Fruit fly (Drosophila melanogaster) whole organism, prepupa: ENCODE measurements around the gene Blos2.

Experiments
- CG1621 ChIP-seq: fragments of 200-800 bp; sonication (Bioruptor generic); optimal IDR thresholded peaks from 3 replicates; lab custom pipeline; 2018; ENCODE audit warnings: missing biosample characterization, mild to moderate bottlenecking, missing genetic modification characterization
- CG6276 ChIP-seq: fragments of 200-800 bp; sonication (Bioruptor generic); optimal IDR thresholded peaks from 2 replicates; lab custom pipeline; 2017; ENCODE audit warnings: missing biosample characterization, mild to moderate bottlenecking, missing genetic modification characterization
- CG6792 ChIP-seq: fragments of 200-800 bp; sonication (Bioruptor generic); optimal IDR thresholded peaks from 3 replicates; lab custom pipeline; 2016; ENCODE audit warnings: missing biosample characterization, missing genetic modification characterization
- CG9139 ChIP-seq: fragments of 200-800 bp; sonication (Bioruptor generic); optimal IDR thresholded peaks from 3 replicates; lab custom pipeline; 2017; ENCODE audit warnings: missing biosample characterization, mild to moderate bottlenecking, missing genetic modification characterization
- Eip93F ChIP-seq: fragments of 200-800 bp; sonication (Bioruptor generic); optimal IDR thresholded peaks from 2 replicates; lab custom pipeline; 2016; ENCODE audit warnings: missing biosample characterization, mild to moderate bottlenecking, missing genetic modification characterization
- Gug ChIP-seq: fragments of 200-800 bp; sonication (Bioruptor generic); IDR thresholded peaks from 2 replicates; pipeline ENCODE4 v1.3.6; 2022; ENCODE audit warnings: missing biosample characterization, missing genetic modification characterization
- OdsH ChIP-seq: fragments of 200-800 bp; sonication (Bioruptor generic); optimal IDR thresholded peaks from 3 replicates; lab custom pipeline; 2016; ENCODE audit warnings: missing biosample characterization, missing genetic modification characterization
- Sox14 ChIP-seq: fragments of 200-800 bp; sonication (Bioruptor generic); optimal IDR thresholded peaks from 3 replicates; lab custom pipeline; 2016; ENCODE audit warnings: missing biosample characterization, missing genetic modification characterization
- dac ChIP-seq: fragments of 200-800 bp; sonication (Bioruptor generic); optimal IDR thresholded peaks from 2 replicates; lab custom pipeline; 2017; ENCODE audit warnings: missing biosample characterization, mild to moderate bottlenecking, missing genetic modification characterization
- esn ChIP-seq: fragments of 200-800 bp; sonication (Bioruptor generic); optimal IDR thresholded peaks from 2 replicates; lab custom pipeline; 2016; ENCODE audit warnings: missing biosample characterization, mild to moderate bottlenecking, missing genetic modification characterization, moderate library complexity
- pdm3 ChIP-seq: fragments of 200-800 bp; sonication (Bioruptor generic); optimal IDR thresholded peaks from 3 replicates; lab custom pipeline; 2016; ENCODE audit warnings: missing biosample characterization, missing genetic modification characterization
- salr ChIP-seq, 2 experiments: fragments of 200-800 bp; sonication (Bioruptor generic); optimal IDR thresholded peaks; 3 replicates each; lab custom pipeline; 2016 to 2018; ENCODE audit warnings: missing biosample characterization in 2 of 2, missing genetic modification characterization in 2 of 2, mild to moderate bottlenecking in 1 of 2
- spab ChIP-seq: fragments of 200-800 bp; sonication (Bioruptor generic); optimal IDR thresholded peaks from 2 replicates; lab custom pipeline; 2017; ENCODE audit warnings: missing biosample characterization, mild to moderate bottlenecking, missing genetic modification characterization, missing genetic modification reagents
- ss ChIP-seq, 2 experiments: fragments of 200-800 bp; sonication (Bioruptor generic); optimal IDR thresholded peaks; 2 replicates in 1 of 2; 3 replicates in 1 of 2; lab custom pipeline; 2017 to 2018; ENCODE audit warnings: mild to moderate bottlenecking in 2 of 2, missing biosample characterization in 2 of 2, missing genetic modification characterization in 2 of 2, moderate library complexity in 1 of 2

- TF ChIP-seq Eip93F (GFP tag; lab: Kevin White, UChicago) = no peak
- no peak for TF ChIP-seq OdsH (GFP tag; lab: Kevin White, UChicago)
- no peak for TF ChIP-seq CG6792 (GFP tag; lab: Kevin White, UChicago)
- no peak for TF ChIP-seq esn (GFP tag; lab: Kevin White, UChicago)
- TF ChIP-seq Gug (GFP tag; lab: Robert Waterston, UW) = no peak
- TF ChIP-seq CG1621 = no peak
- no peak for TF ChIP-seq Sox14 (GFP tag; lab: Kevin White, UChicago)
- no peak for TF ChIP-seq spab (GFP tag; lab: Kevin White, UChicago)
- TF ChIP-seq CG9139 = no peak
- TF ChIP-seq pdm3 (GFP tag; lab: Kevin White, UChicago) = no peak
- no peak for TF ChIP-seq salr (GFP tag; optimal IDR thresholded peaks at IDR 0.05; lab: Kevin White, UChicago)
- TF ChIP-seq dac (GFP tag; lab: Kevin White, UChicago) = no peak
- no peak for TF ChIP-seq CG6276 (GFP tag; lab: Kevin White, UChicago)
- no peak for TF ChIP-seq ss (GFP tag; optimal IDR thresholded peaks at IDR 0.05; lab: Kevin White, UChicago)
Observed at dm6 chr3L:11092610-11092961, 31.2 kb downstream of the Blos2 start.
